Worm (Caenorhabditis elegans): ENCODE measurements around the gene F46E10.2.

- TF ChIP-seq ets-7 (tag; optimal IDR thresholded peaks at IDR 0.05) (no peak), hmbx-1 (tag; optimal IDR thresholded peaks at IDR 0.05) (no peak), aly-1 (tag; optimal IDR thresholded peaks at IDR 0.05) (no peak), ama-1 (optimal IDR thresholded peaks at IDR 0.05) (no peak), hnd-1 (tag; optimal IDR thresholded peaks at IDR 0.05) (no peak)
Observed at ce11 chrV:6511121-6511520, 9.1 kb upstream of the F46E10.2 start, which contains the start of gene ubh-1.
